Worm (Caenorhabditis elegans): ENCODE results near the gene cyp-29A4.

- no peak for TF ChIP-seq ama-1 (optimal IDR thresholded peaks at IDR 0.05)
- TF ChIP-seq ceh-13 (GFP tag; optimal IDR thresholded peaks at IDR 0.05) = no peak
These were observed 9.0 kb upstream of the cyp-29A4 start, which contains the start of the genes atl-1 and hcp-2 for ce11 chrV:9645507-9645906.

All from whole organism, early embryonic.